Fruit fly (Drosophila melanogaster): Measurements from ENCODE around the gene Prosbeta4.

DNA sequence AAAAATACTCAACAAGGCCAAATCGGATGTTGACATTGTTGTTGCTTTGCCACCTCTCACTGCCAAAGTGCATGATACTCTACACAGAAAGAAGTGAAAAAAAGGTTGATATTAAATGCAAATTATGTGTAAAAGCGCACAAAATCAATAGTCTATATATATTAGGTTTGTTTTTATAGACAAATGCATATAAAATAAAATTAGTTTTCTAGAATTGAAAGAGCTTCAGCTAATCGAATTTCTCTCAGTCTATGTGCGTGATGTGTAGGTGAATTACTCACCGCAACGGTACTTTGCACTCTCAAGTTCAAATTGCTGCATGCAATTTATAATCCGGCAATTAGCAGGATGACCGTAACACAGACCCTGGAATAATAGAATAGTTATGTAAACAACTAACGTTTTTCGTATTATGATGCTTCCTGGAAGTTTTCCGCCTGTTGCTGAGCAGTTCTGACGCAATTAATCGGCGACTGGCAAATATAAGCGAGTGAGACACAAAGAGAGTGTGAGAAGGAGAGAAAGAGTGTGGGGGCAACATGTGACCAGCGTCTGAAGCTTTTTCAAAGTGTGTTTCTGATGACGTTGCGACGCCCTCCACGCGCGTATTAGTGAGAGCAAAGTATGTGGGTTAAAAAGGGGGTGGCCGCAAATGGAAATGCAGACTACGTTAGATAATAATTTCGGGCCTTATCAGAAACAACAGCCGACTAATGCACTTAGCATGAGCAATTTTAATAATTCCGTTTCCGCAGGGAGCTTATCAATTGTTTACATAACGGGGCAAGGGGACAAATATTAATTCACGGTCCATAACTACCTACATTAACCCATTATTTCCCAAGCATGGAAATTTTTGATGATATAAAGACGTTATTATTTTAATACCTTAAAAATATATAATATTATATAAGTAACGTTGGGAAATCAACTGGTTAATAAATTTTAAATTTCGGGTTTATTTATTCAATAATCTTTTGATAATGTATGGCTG lies 10.9 kb downstream of the Prosbeta4 start:
- peak; percentile 96 for TF ChIP-seq Pif1A (GFP tag; optimal IDR thresholded peaks at IDR 0.05)
- TF ChIP-seq CG13204 (GFP tag; optimal IDR thresholded peaks at IDR 0.05): no peak
- peak; percentile 69 for TF ChIP-seq D1 (tag; optimal IDR thresholded peaks at IDR 0.05)
- peak; percentile 96 for TF ChIP-seq Ets98B (GFP tag; IDR thresholded peaks at IDR 0.05)
- peak; percentile 96 for TF ChIP-seq CG8159 (tag; optimal IDR thresholded peaks at IDR 0.05)
- TF ChIP-seq CG8301 (tag; optimal IDR thresholded peaks at IDR 0.05): peak; percentile 93
- peak; percentile 89 for TF ChIP-seq CG34367 (tag; optimal IDR thresholded peaks at IDR 0.05)
- TF ChIP-seq CG9948 (tag; optimal IDR thresholded peaks at IDR 0.05): peak; percentile 94
- TF ChIP-seq EcR (GFP tag; optimal IDR thresholded peaks at IDR 0.05): peak; percentile 84
- TF ChIP-seq CG14655 (GFP tag; optimal IDR thresholded peaks at IDR 0.05): peak; percentile 94

Data from whole organism, pupa.